Fruit fly (Drosophila melanogaster): Measurements from ENCODE around the gene Spn28F.
A peak's percentile ranks its signal among the peaks of the same experiment; 100 is the strongest.

The Spn28F gene

DNA sequence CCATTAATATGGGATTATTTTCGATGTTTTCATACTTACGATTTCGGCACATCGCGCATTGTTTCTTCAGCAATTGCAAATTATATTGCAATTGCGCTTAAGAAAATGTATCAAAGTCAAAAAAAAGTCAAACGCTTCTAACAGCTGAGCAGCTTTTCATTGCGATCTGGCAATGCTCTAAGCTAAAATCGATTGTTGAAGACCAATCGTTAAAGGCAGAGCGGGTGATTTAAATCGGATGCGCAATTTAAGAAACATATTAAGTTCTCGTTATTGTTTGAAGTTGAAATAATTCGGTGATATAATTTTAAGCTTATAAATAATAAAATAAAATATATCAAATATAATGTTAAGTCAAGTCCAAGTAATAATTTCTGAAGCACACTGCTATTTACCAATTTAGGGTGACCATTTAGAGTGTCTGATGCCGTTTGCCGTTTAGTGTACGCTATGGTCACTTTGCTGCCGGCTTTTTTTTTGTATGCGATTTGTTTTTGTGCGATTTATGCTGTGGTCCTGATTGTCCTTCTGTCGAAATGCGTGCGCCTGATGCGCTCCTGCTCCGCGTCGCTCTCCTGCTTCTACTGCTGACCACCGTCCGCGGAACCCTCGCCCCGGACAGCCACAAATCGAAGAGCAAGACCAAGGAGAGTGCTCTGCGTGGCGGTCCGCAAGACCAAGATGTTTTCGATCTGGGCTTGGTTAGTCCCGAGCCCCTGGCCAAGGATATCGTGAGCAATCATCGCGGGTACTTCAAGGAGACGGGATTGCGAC lies 44.7 kb downstream of the Spn28F start, which contains the start of the genes CG8475 and CG8460 (continued):
- TF ChIP-seq jumu (GFP tag; optimal IDR thresholded peaks at IDR 0.05) (no peak), dimm (GFP tag; IDR thresholded peaks at IDR 0.05) (no peak), Doc3 (GFP tag; IDR thresholded peaks at IDR 0.05; ENCODE audit: partially characterized antibody) (no peak), CG32772 (GFP tag; IDR thresholded peaks at IDR 0.05) (no peak), Fer3 (tag; optimal IDR thresholded peaks at IDR 0.05) (no peak), gcm (GFP tag; optimal IDR thresholded peaks at IDR 0.05) (no peak), eve (GFP tag; optimal IDR thresholded peaks at IDR 0.05) (no peak), ara (GFP tag; IDR thresholded peaks at IDR 0.05) (no peak), gem (tag; optimal IDR thresholded peaks at IDR 0.05) (no peak), CG9215 (GFP tag; IDR thresholded peaks at IDR 0.05) (peak; percentile 69), usp (GFP tag; optimal IDR thresholded peaks at IDR 0.05) (no peak), CoRest (tag; optimal IDR thresholded peaks at IDR 0.05) (no peak), bigmax (GFP tag; optimal IDR thresholded peaks at IDR 0.05) (no peak), CG4617 (GFP tag; optimal IDR thresholded peaks at IDR 0.05; ENCODE audit: borderline replicate concordance) (peak; percentile 15), ken (GFP tag; IDR thresholded peaks at IDR 0.05) (no peak), Dip3 (GFP tag; optimal IDR thresholded peaks at IDR 0.05) (no peak), rib (GFP tag; IDR thresholded peaks at IDR 0.05) (no peak), CG4328 (GFP tag; optimal IDR thresholded peaks at IDR 0.05) (no peak), fu2 (GFP tag; optimal IDR thresholded peaks at IDR 0.05) (no peak), CG9797 (GFP tag; optimal IDR thresholded peaks at IDR 0.05) (peak; percentile 39), pum (GFP tag; optimal IDR thresholded peaks at IDR 0.05) (no peak), zfh2 (GFP tag; optimal IDR thresholded peaks at IDR 0.05) (no peak), TFAM (GFP tag; optimal IDR thresholded peaks at IDR 0.05) (no peak), run (tag; optimal IDR thresholded peaks at IDR 0.05) (no peak), CG2120 (GFP tag; optimal IDR thresholded peaks at IDR 0.05) (no peak), nerfin-1 (tag; optimal IDR thresholded peaks at IDR 0.05) (no peak), az2 (GFP tag; optimal IDR thresholded peaks at IDR 0.05) (no peak), CG10274 (GFP tag; optimal IDR thresholded peaks at IDR 0.05) (no peak), amos (GFP tag; IDR thresholded peaks at IDR 0.05; ENCODE audit: partially characterized antibody) (peak; percentile 35; the same call in 1 of the 2 replicates), br (optimal IDR thresholded peaks at IDR 0.05) (no peak), CG16813 (GFP tag; IDR thresholded peaks at IDR 0.05; ENCODE audit: partially characterized antibody) (no peak), CG33213 (GFP tag; optimal IDR thresholded peaks at IDR 0.05) (no peak), CG10654 (GFP tag; optimal IDR thresholded peaks at IDR 0.05) (no peak), jing (GFP tag; optimal IDR thresholded peaks at IDR 0.05) (no peak), seq (GFP tag; IDR thresholded peaks at IDR 0.05) (no peak), CG8359 (GFP tag; optimal IDR thresholded peaks at IDR 0.05; ENCODE audit: borderline replicate concordance) (no peak), trem (tag; optimal IDR thresholded peaks at IDR 0.05) (peak; percentile 32), CG7963 (GFP tag; IDR thresholded peaks at IDR 0.05; ENCODE audit: partially characterized antibody) (no peak), pros (GFP tag; optimal IDR thresholded peaks at IDR 0.05) (no peak), peb (GFP tag; IDR thresholded peaks at IDR 0.05) (no peak), CG3726 (GFP tag; IDR thresholded peaks at IDR 0.05) (no peak), prd (optimal IDR thresholded peaks at IDR 0.05) (no peak), prd (GFP tag; IDR thresholded peaks at IDR 0.05) (no peak), lilli (GFP tag; optimal IDR thresholded peaks at IDR 0.05) (no peak), wek (GFP tag; optimal IDR thresholded peaks at IDR 0.05) (no peak), cas (GFP tag; IDR thresholded peaks at IDR 0.05) (no peak), CG4282 (GFP tag; optimal IDR thresholded peaks at IDR 0.05) (no peak), nmo (GFP tag; optimal IDR thresholded peaks at IDR 0.05) (no peak), Ravus (GFP tag; IDR thresholded peaks at IDR 0.05) (no peak), CG34224 (GFP tag; IDR thresholded peaks at IDR 0.05; ENCODE audit: partially characterized antibody) (peak; percentile 57; the same call in 2 of the 3 replicates), CG8281 (tag; optimal IDR thresholded peaks at IDR 0.05) (no peak)
